Worm (Caenorhabditis elegans) whole organism, L1 larva: ENCODE data around the gene miro-1.

ENCODE experiments used
- nhr-11 ChIP-seq: fragments of 150-350 bp; optimal IDR thresholded peaks from 2 replicates; lab custom pipeline; 2014; ENCODE audit warnings: missing biosample characterization, missing genetic modification characterization
- pag-3 ChIP-seq: sonication (generic microtip); optimal IDR thresholded peaks from 2 replicates; lab custom pipeline; 2017; ENCODE audit warnings: missing genetic modification characterization, mild to moderate bottlenecking, missing compliant biosample characterization, antibody characterized with exemption, borderline replicate concordance; ENCODE audit not compliant: insufficient read depth

DNA sequence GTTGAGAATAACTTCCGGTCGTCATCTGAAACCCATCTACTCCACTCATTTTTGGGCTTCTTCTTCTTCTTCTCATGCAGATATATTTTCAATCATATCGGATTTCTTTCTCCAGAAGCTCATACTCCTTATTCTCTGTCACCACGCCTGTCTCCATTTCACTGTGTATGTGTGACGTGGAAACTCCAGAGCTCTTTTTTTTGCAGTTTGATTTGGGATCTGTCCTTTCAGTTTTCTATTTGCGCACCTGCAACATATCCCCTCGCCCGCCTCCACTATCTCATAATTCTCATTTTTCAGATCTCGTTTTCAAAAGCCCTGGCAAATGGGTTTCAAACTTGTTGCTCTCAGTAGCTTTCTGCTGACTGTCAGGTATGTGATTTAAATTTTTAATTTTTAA is 36.9 kb downstream of the miro-1 start, which contains the start of gene kin-36:
- TF ChIP-seq pag-3 (no peak), nhr-11 (tag; lab: Kevin White, UChicago) (no peak)
